Fruit fly (Drosophila melanogaster): Measurements from ENCODE around the gene Mst27D.

Gene Mst27D

dm6 chr2L:7043039-7043905 is 17.4 kb downstream of the Mst27D start (continued):
- TF ChIP-seq D19B (GFP tag; optimal IDR thresholded peaks at IDR 0.05) (no peak), BtbVII (GFP tag; optimal IDR thresholded peaks at IDR 0.05) (no peak), Sox100B (GFP tag; optimal IDR thresholded peaks at IDR 0.05) (peak; percentile 33), Spps (tag; optimal IDR thresholded peaks at IDR 0.05) (no peak), dpn (GFP tag; optimal IDR thresholded peaks at IDR 0.05) (no peak), CG12769 (tag; optimal IDR thresholded peaks at IDR 0.05) (peak; percentile 20), crp (GFP tag; optimal IDR thresholded peaks at IDR 0.05) (peak in 1 of 2 experiments; percentile 25), scrt (GFP tag; optimal IDR thresholded peaks at IDR 0.05) (no peak), CG2116 (GFP tag; optimal IDR thresholded peaks at IDR 0.05) (peak; percentile 8), Stat92E (GFP tag; optimal IDR thresholded peaks at IDR 0.05) (no peak), en (GFP tag; optimal IDR thresholded peaks at IDR 0.05) (no peak), Rfx (GFP tag; IDR thresholded peaks at IDR 0.05) (peak; percentile 40; the same call in 1 of the 2 replicates), Eip74EF (GFP tag; optimal IDR thresholded peaks at IDR 0.05) (no peak), Hmx (GFP tag; optimal IDR thresholded peaks at IDR 0.05) (no peak), Abd-B (GFP tag; optimal IDR thresholded peaks at IDR 0.05) (no peak), CG10321 (GFP tag; IDR thresholded peaks at IDR 0.05) (peak; percentile 65; the same call in 1 of the 2 replicates), CG13894 (tag; optimal IDR thresholded peaks at IDR 0.05) (no peak), sima (GFP tag; optimal IDR thresholded peaks at IDR 0.05) (no peak), Neu2 (GFP tag; optimal IDR thresholded peaks at IDR 0.05; ENCODE audit: borderline replicate concordance) (no peak), knrl (GFP tag; IDR thresholded peaks at IDR 0.05; ENCODE audit: partially characterized antibody) (no peak), BEAF-32 (GFP tag; optimal IDR thresholded peaks at IDR 0.05) (no peak), CG11504 (tag; optimal IDR thresholded peaks at IDR 0.05) (peak; percentile 36), HLH54F (GFP tag; optimal IDR thresholded peaks at IDR 0.05) (peak; percentile 21), Ravus (GFP tag; IDR thresholded peaks at IDR 0.05) (no peak), Deaf1 (tag; optimal IDR thresholded peaks at IDR 0.05) (no peak), PHDP (tag; optimal IDR thresholded peaks at IDR 0.05) (peak; percentile 15), CG10543 (GFP tag; optimal IDR thresholded peaks at IDR 0.05) (no peak), Dad (GFP tag; optimal IDR thresholded peaks at IDR 0.05) (no peak), CG7928 (GFP tag; optimal IDR thresholded peaks at IDR 0.05) (no peak), sens-2 (GFP tag; IDR thresholded peaks at IDR 0.05) (no peak), Lhr (GFP tag; optimal IDR thresholded peaks at IDR 0.05) (peak; percentile 38), Mes4 (GFP tag; optimal IDR thresholded peaks at IDR 0.05) (peak; percentile 52), CG11093 (GFP tag; IDR thresholded peaks at IDR 0.05) (peak; percentile 28; the same call in 1 of the 3 replicates), CG34422 (GFP tag; IDR thresholded peaks at IDR 0.05) (peak; percentile 27; the same call in 1 of the 3 replicates), gcm (GFP tag; optimal IDR thresholded peaks at IDR 0.05) (peak; percentile 56), CG12236 (GFP tag; optimal IDR thresholded peaks at IDR 0.05) (peak; percentile 33), GATAe (GFP tag; conservative IDR thresholded peaks at IDR 0.05) (no peak), Asciz (GFP tag; optimal IDR thresholded peaks at IDR 0.05) (no peak), dmrt11E (tag; optimal IDR thresholded peaks at IDR 0.05) (peak; percentile 52), otp (GFP tag; IDR thresholded peaks at IDR 0.05) (peak; percentile 73), CrebB (tag; optimal IDR thresholded peaks at IDR 0.05) (peak; percentile 28), B-H1 (GFP tag; IDR thresholded peaks at IDR 0.05) (peak; percentile 9; the same call in 1 of the 3 replicates), CG12071 (GFP tag; optimal IDR thresholded peaks at IDR 0.05) (no peak), sens (GFP tag) (peak; percentile 94), croc (GFP tag; conservative IDR thresholded peaks at IDR 0.05) (no peak), Scr (GFP tag; IDR thresholded peaks at IDR 0.05; ENCODE audit: partially characterized antibody) (peak; percentile 9; the same call in 1 of the 2 replicates), dm (GFP tag; optimal IDR thresholded peaks at IDR 0.05) (no peak)

All from whole organism, embryonic.